Worm (Caenorhabditis elegans): ENCODE data around the gene C42D4.18.

DNA sequence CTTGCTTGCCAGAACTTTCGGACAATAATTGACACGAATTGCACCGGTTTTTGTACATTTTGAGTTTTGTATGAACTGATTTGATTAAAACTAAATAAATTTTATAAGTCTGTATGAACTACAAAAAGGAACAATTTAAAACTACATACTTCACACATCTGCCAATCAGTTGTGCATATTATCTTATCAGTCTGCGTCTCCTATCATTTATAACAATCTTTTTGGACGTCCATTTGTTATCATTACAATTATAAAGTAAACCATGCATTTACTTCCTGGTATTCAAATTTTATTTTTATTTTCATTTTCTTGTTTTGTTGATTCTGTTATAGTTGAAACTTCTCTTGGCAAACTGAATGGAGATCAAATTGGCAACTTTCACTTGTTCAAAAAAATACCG, 13.7 kb downstream of the C42D4.18 start, which contains the start of gene cest-10:
- TF ChIP-seq ztf-4 (tag; optimal IDR thresholded peaks at IDR 0.05) (no peak), jun-1 (tag; optimal IDR thresholded peaks at IDR 0.05) (no peak), lin-15B (tag; optimal IDR thresholded peaks at IDR 0.05) (no peak), tbx-2 (tag; optimal IDR thresholded peaks at IDR 0.05) (no peak), unc-62 (GFP tag; optimal IDR thresholded peaks at IDR 0.05) (no peak)

Measured in whole organism, L3 larva.